Worm (Caenorhabditis elegans) whole organism, L2 larva: ENCODE measurements around the gene inx-18.

ENCODE experiments used
- C34F6.9 ChIP-seq: fragments of 150-350 bp; optimal IDR thresholded peaks from 2 replicates; lab custom pipeline; 2014; ENCODE audit warnings: missing biosample characterization, missing genetic modification characterization
- R02D3.7 ChIP-seq: fragments of 150-350 bp; optimal IDR thresholded peaks from 2 replicates; lab custom pipeline; 2014; ENCODE audit warnings: missing biosample characterization, missing genetic modification characterization
- ama-1 ChIP-seq: fragments of 150-350 bp; optimal IDR thresholded peaks from 2 replicates; lab custom pipeline; 2018; ENCODE audit warnings: inconsistent platforms
- ceh-82 ChIP-seq: fragments of 150-350 bp; optimal IDR thresholded peaks from 2 replicates; lab custom pipeline; 2014; ENCODE audit warnings: missing biosample characterization, missing genetic modification characterization
- fos-1 ChIP-seq: fragments of 150-350 bp; optimal IDR thresholded peaks from 2 replicates; lab custom pipeline; 2014; ENCODE audit warnings: missing biosample characterization, missing genetic modification characterization
- gmeb-1 ChIP-seq: fragments of 150-350 bp; optimal IDR thresholded peaks from 2 replicates; lab custom pipeline; 2014; ENCODE audit warnings: missing biosample characterization, missing genetic modification characterization
- nhr-10 ChIP-seq: sonication (generic microtip); optimal IDR thresholded peaks from 2 replicates; lab custom pipeline; 2017; ENCODE audit warnings: missing biosample characterization, missing genetic modification characterization
- nhr-11 ChIP-seq: fragments of 150-350 bp; optimal IDR thresholded peaks from 2 replicates; lab custom pipeline; 2014; ENCODE audit warnings: missing biosample characterization, missing genetic modification characterization
- nhr-12 ChIP-seq: fragments of 150-350 bp; optimal IDR thresholded peaks from 2 replicates; lab custom pipeline; 2014; ENCODE audit warnings: missing biosample characterization, missing genetic modification characterization
- sem-4 ChIP-seq: fragments of 150-350 bp; optimal IDR thresholded peaks from 2 replicates; lab custom pipeline; 2014; ENCODE audit warnings: missing biosample characterization, missing genetic modification reagents, missing genetic modification characterization
- snpc-4 ChIP-seq: fragments of 150-350 bp; optimal IDR thresholded peaks from 2 replicates; lab custom pipeline; 2014; ENCODE audit warnings: missing biosample characterization, missing genetic modification characterization
- unc-62 ChIP-seq: fragments of 150-350 bp; optimal IDR thresholded peaks from 2 replicates; lab custom pipeline; 2014; ENCODE audit warnings: missing biosample characterization, missing genetic modification reagents, missing genetic modification characterization
- ztf-4 ChIP-seq: fragments of 150-350 bp; optimal IDR thresholded peaks from 2 replicates; lab custom pipeline; 2014; ENCODE audit warnings: missing biosample characterization, missing genetic modification characterization

ce11 chrIV:615244-615643 lies 9.1 kb downstream of the inx-18 start, which contains the start of gene C18H7.1:
- TF ChIP-seq nhr-11 (tag; lab: Kevin White, UChicago): no peak
- no peak for TF ChIP-seq unc-62 (GFP tag; lab: Kevin White, UChicago)
- no peak for TF ChIP-seq ztf-4 (tag; lab: Kevin White, UChicago)
- TF ChIP-seq gmeb-1 (tag; lab: Kevin White, UChicago): no peak
- no peak for TF ChIP-seq nhr-12 (tag; lab: Kevin White, UChicago)
- no peak for TF ChIP-seq R02D3.7 (tag; lab: Kevin White, UChicago)
- no peak for TF ChIP-seq sem-4 (tag; lab: Kevin White, UChicago)
- TF ChIP-seq C34F6.9 (tag; lab: Kevin White, UChicago): no peak
- no peak for TF ChIP-seq snpc-4 (tag; lab: Kevin White, UChicago)
- no peak for TF ChIP-seq fos-1
- no peak for TF ChIP-seq nhr-10
- TF ChIP-seq ama-1 (lab: Kevin White, UChicago): no peak
- TF ChIP-seq ceh-82: no peak
